Worm (Caenorhabditis elegans) whole organism, early embryonic: Measurements from ENCODE around the gene spc-2.

Source experiments
- F13C5.2 ChIP-seq: sonication (generic microtip); optimal IDR thresholded peaks from 2 replicates; lab custom pipeline; 2017; ENCODE audit warnings: mild to moderate bottlenecking, missing genetic modification characterization, inconsistent platforms, missing compliant biosample characterization
- aly-1 ChIP-seq: sonication (generic microtip); optimal IDR thresholded peaks from 2 replicates; lab custom pipeline; 2016; ENCODE audit warnings: missing genetic modification characterization, missing compliant biosample characterization
- ama-1 ChIP-seq: fragments of 150-350 bp; optimal IDR thresholded peaks from 2 replicates; lab custom pipeline; 2014
- ceh-13 ChIP-seq: fragments of 200-800 bp; sonication (Bioruptor generic); optimal IDR thresholded peaks from 2 replicates; lab custom pipeline; 2018; ENCODE audit warnings: mild to moderate bottlenecking, missing genetic modification characterization, missing compliant biosample characterization
- ceh-36 ChIP-seq: sonication (generic microtip); optimal IDR thresholded peaks from 2 replicates; lab custom pipeline; 2016; ENCODE audit warnings: missing genetic modification characterization, inconsistent platforms, missing compliant biosample characterization
- ets-7 ChIP-seq: sonication (generic microtip); optimal IDR thresholded peaks from 2 replicates; lab custom pipeline; 2016; ENCODE audit warnings: missing genotype, missing genetic modification characterization, missing compliant biosample characterization
- flt-1 ChIP-seq: fragments of 200-800 bp; sonication (Bioruptor generic); IDR thresholded peaks from 2 replicates; pipeline ENCODE4 v1.3.6; 2022; ENCODE audit warnings: missing genetic modification characterization, missing compliant biosample characterization
- hmbx-1 ChIP-seq: sonication (generic microtip); optimal IDR thresholded peaks from 2 replicates; lab custom pipeline; 2016; ENCODE audit warnings: mild to moderate bottlenecking, missing genetic modification characterization, missing compliant biosample characterization
- hmg-4 ChIP-seq: fragments of 200-800 bp; sonication (Bioruptor generic); optimal IDR thresholded peaks from 2 replicates; lab custom pipeline; 2018; ENCODE audit warnings: mild to moderate bottlenecking, missing genetic modification characterization, missing compliant biosample characterization
- hnd-1 ChIP-seq: sonication (generic microtip); optimal IDR thresholded peaks from 2 replicates; lab custom pipeline; 2016; ENCODE audit warnings: missing genetic modification characterization, missing compliant biosample characterization
- pes-1 ChIP-seq: fragments of 200-800 bp; sonication (Bioruptor generic); IDR thresholded peaks from 2 replicates; pipeline ENCODE4 v1.3.6; 2022; ENCODE audit warnings: missing genetic modification reagents, missing genetic modification characterization, missing compliant biosample characterization
- tbx-37 ChIP-seq: fragments of 200-800 bp; sonication (Bioruptor generic); conservative IDR thresholded peaks from 2 replicates; pipeline ENCODE4 v1.3.6; 2022; ENCODE audit warnings: missing genetic modification reagents, missing genetic modification characterization, missing compliant biosample characterization

ce11 chrIII:8235880-8236279, 54.2 kb downstream of the spc-2 start, which contains the start of gene C02F5.5:
- no peak for TF ChIP-seq ceh-36 (tag; lab: Kevin White, UChicago)
- TF ChIP-seq F13C5.2 (tag; lab: Kevin White, UChicago), result no peak
- TF ChIP-seq ama-1 (lab: Kevin White, UChicago), result no peak
- no peak for TF ChIP-seq ets-7 (tag; lab: Kevin White, UChicago)
- TF ChIP-seq pes-1 (GFP tag; lab: Robert Waterston, UW), result no peak
- no peak for TF ChIP-seq flt-1
- no peak for TF ChIP-seq ceh-13 (GFP tag; lab: Kevin White, UChicago)
- no peak for TF ChIP-seq hmg-4 (GFP tag; lab: Kevin White, UChicago)
- no peak for TF ChIP-seq tbx-37 (GFP tag; lab: Robert Waterston, UW)
- no peak for TF ChIP-seq hnd-1 (tag; lab: Kevin White, UChicago)
- TF ChIP-seq aly-1 (tag; lab: Kevin White, UChicago), result no peak
- no peak for TF ChIP-seq hmbx-1
